Worm (Caenorhabditis elegans) whole organism, L4/young adult: ENCODE measurements around the gene F41G3.10.

Experiments used
- W03F9.2 ChIP-seq: fragments of 150-350 bp; optimal IDR thresholded peaks from 2 replicates; lab custom pipeline; 2014; ENCODE audit warnings: missing biosample characterization, missing genetic modification characterization
- dao-5 ChIP-seq: sonication (generic microtip); optimal IDR thresholded peaks from 2 replicates; lab custom pipeline; 2016; ENCODE audit warnings: missing genotype, missing genetic modification characterization, moderate library complexity, missing compliant biosample characterization

ce11 chrII:6701497-6701896 is 47.8 kb downstream of the F41G3.10 start, which contains the start of gene C18H9.6:
- TF ChIP-seq W03F9.2 (tag; lab: Kevin White, UChicago) (no peak), dao-5 (tag; lab: Kevin White, UChicago) (no peak)
